Worm (Caenorhabditis elegans) whole organism, young adult: ENCODE results near the gene srg-15.

Experiments
- F39B2.1 ChIP-seq: fragments of 200-800 bp; sonication (Bioruptor generic); IDR thresholded peaks from 2 replicates; pipeline ENCODE4 v1.3.6; 2022; ENCODE audit warnings: missing genetic modification reagents, missing genetic modification characterization, missing compliant biosample characterization
- ama-1 ChIP-seq, 3 experiments: fragments of 150-350 bp in 1 of 3; sonication (generic microtip) in 2 of 3; optimal IDR thresholded peaks; 2 replicates each; lab custom pipeline; 2014 to 2018; ENCODE audit warnings: missing biosample characterization in 2 of 3, missing genetic modification characterization in 2 of 3, missing genetic modification reagents in 2 of 3
- ets-4 ChIP-seq: fragments of 200-800 bp; sonication (Bioruptor generic); optimal IDR thresholded peaks from 2 replicates; lab custom pipeline; 2018; ENCODE audit warnings: mild to moderate bottlenecking, missing genetic modification characterization, missing compliant biosample characterization
- nhr-90 ChIP-seq: sonication (generic microtip); optimal IDR thresholded peaks from 2 replicates; lab custom pipeline; 2016; ENCODE audit warnings: missing genotype, mild to moderate bottlenecking, missing genetic modification characterization, missing compliant biosample characterization
- snpc-4 ChIP-seq, 5 experiments: fragments of 150-350 bp in 1 of 5; sonication (generic microtip) in 4 of 5; optimal IDR thresholded peaks; 2 replicates each; lab custom pipeline; 2014 to 2018; ENCODE audit warnings: missing genetic modification characterization in 5 of 5, missing biosample characterization in 3 of 5, antibody characterized with exemption in 2 of 5, mild to moderate bottlenecking in 2 of 5, missing compliant biosample characterization in 2 of 5, missing genotype in 2 of 5, moderate library complexity in 2 of 5, missing genetic modification reagents in 1 of 5
- tbp1 ChIP-seq: fragments of 200-800 bp; sonication (Bioruptor generic); optimal IDR thresholded peaks from 2 replicates; lab custom pipeline; 2018; ENCODE audit warnings: mild to moderate bottlenecking, missing genetic modification characterization, missing compliant biosample characterization

DNA sequence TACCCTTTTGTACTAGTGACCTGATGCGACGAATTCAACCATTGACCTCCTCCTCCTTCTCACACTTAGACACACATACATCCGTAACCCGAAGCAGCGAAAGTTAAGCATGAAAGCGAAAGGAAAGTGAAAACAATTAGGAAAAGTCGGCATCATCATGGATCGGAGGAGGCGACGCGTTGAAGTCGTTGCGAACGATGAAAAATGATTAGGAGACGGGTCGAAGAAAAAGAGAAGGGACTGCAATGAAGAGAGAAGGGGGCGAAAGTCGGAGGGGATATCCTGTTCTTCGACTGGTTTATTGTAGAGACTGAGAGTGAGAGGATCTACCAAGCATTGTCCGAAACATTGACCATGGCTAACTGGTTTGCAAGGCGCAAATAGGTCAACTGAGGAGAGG lies 40.8 kb upstream of the srg-15 start:
- TF ChIP-seq ama-1 (optimal IDR thresholded peaks at IDR 0.05; lab: Kevin White, UChicago) (no peak), ama-1 (GFP tag; optimal IDR thresholded peaks at IDR 0.05; lab: Kevin White, UChicago) (no peak), nhr-90 (tag; lab: Kevin White, UChicago) (no peak), tbp1 (GFP tag; lab: Kevin White, UChicago) (no peak), ets-4 (no peak), snpc-4 (GFP tag; optimal IDR thresholded peaks at IDR 0.05; lab: Kevin White, UChicago) (no peak), snpc-4 (tag; optimal IDR thresholded peaks at IDR 0.05; lab: Kevin White, UChicago) (no peak), F39B2.1 (GFP tag; lab: Robert Waterston, UW) (no peak)
